Worm (Caenorhabditis elegans) whole organism, L1 larva: Measurements from ENCODE around the gene C08F11.3.
"Not testable (repeated sequence)": the region's sequence is repeated elsewhere in the genome, so short reads cannot be mapped to it uniquely, and the experiment has no call there.

ENCODE experiments used
- C04F5.9 ChIP-seq: sonication (generic microtip); optimal IDR thresholded peaks from 2 replicates; lab custom pipeline; 2016; ENCODE audit warnings: missing genetic modification characterization, missing compliant biosample characterization
- C16A3.4 ChIP-seq: fragments of 150-350 bp; optimal IDR thresholded peaks from 2 replicates; lab custom pipeline; 2014; ENCODE audit warnings: missing biosample characterization, missing genetic modification characterization
- C34B4.2 ChIP-seq: sonication (generic microtip); optimal IDR thresholded peaks from 2 replicates; lab custom pipeline; 2017; ENCODE audit warnings: mild to moderate bottlenecking, missing genetic modification characterization, missing compliant biosample characterization
- Y116A8C.19 ChIP-seq: sonication (generic microtip); optimal IDR thresholded peaks from 2 replicates; lab custom pipeline; 2016; ENCODE audit warnings: missing compliant biosample characterization, missing genetic modification characterization, borderline replicate concordance
- aha-1 ChIP-seq: fragments of 150-350 bp; optimal IDR thresholded peaks from 2 replicates; lab custom pipeline; 2014; ENCODE audit warnings: missing biosample characterization, missing genetic modification characterization
- aly-2 ChIP-seq: fragments of 150-350 bp; optimal IDR thresholded peaks from 2 replicates; lab custom pipeline; 2014; ENCODE audit warnings: missing biosample characterization, missing genetic modification characterization
- ceh-8 ChIP-seq: fragments of 200-800 bp; sonication (Bioruptor generic); optimal IDR thresholded peaks from 2 replicates; lab custom pipeline; 2018; ENCODE audit warnings: mild to moderate bottlenecking, missing genetic modification characterization, moderate library complexity, missing compliant biosample characterization
- ceh-82 ChIP-seq, 3 experiments: fragments of 150-350 bp in 1 of 3; sonication (generic microtip) in 2 of 3; optimal IDR thresholded peaks; 2 replicates each; lab custom pipeline; 2014 to 2017; ENCODE audit warnings: missing biosample characterization in 3 of 3, missing genetic modification characterization in 3 of 3
- dsc-1 ChIP-seq: sonication (generic microtip); optimal IDR thresholded peaks from 2 replicates; lab custom pipeline; 2016; ENCODE audit warnings: mild to moderate bottlenecking, missing genetic modification characterization, missing compliant biosample characterization
- efl-3 ChIP-seq: fragments of 200-800 bp; sonication (Bioruptor generic); optimal IDR thresholded peaks from 2 replicates; lab custom pipeline; 2018; ENCODE audit warnings: mild to moderate bottlenecking, missing genetic modification characterization, missing compliant biosample characterization
- elt-2 ChIP-seq: sonication (generic microtip); optimal IDR thresholded peaks from 2 replicates; lab custom pipeline; 2016; ENCODE audit warnings: missing genetic modification characterization, mild to moderate bottlenecking, inconsistent platforms, missing compliant biosample characterization, missing genetic modification reagents
- hlh-4 ChIP-seq: sonication (generic microtip); optimal IDR thresholded peaks from 2 replicates; lab custom pipeline; 2016; ENCODE audit warnings: mild to moderate bottlenecking, missing genetic modification characterization, missing compliant biosample characterization
- lin-13 ChIP-seq: fragments of 150-350 bp; optimal IDR thresholded peaks from 2 replicates; lab custom pipeline; 2014; ENCODE audit warnings: missing biosample characterization, missing genetic modification reagents, missing genetic modification characterization
- lin-15B ChIP-seq: fragments of 150-350 bp; sonication (generic microtip); optimal IDR thresholded peaks from 3 replicates; lab custom pipeline; 2014; ENCODE audit warnings: missing biosample characterization, missing genetic modification characterization
- mab-9 ChIP-seq: fragments of 200-800 bp; sonication (Bioruptor generic); IDR thresholded peaks from 2 replicates; pipeline ENCODE4 v1.3.6; 2022; ENCODE audit warnings: missing genetic modification reagents, missing genetic modification characterization, missing compliant biosample characterization
- nhr-20 ChIP-seq: sonication (generic microtip); optimal IDR thresholded peaks from 2 replicates; lab custom pipeline; 2016; ENCODE audit warnings: mild to moderate bottlenecking, missing genetic modification characterization, missing compliant biosample characterization
- nhr-28 ChIP-seq: fragments of 150-350 bp; optimal IDR thresholded peaks from 2 replicates; lab custom pipeline; 2014; ENCODE audit warnings: missing biosample characterization, missing genetic modification characterization
- nhr-71 ChIP-seq: sonication (generic microtip); optimal IDR thresholded peaks from 2 replicates; lab custom pipeline; 2016; ENCODE audit warnings: mild to moderate bottlenecking, missing genetic modification characterization, moderate library complexity, missing compliant biosample characterization
- nhr-76 ChIP-seq: sonication (generic microtip); optimal IDR thresholded peaks from 2 replicates; lab custom pipeline; 2017; ENCODE audit warnings: missing biosample characterization, missing genetic modification characterization
- nhr-84 ChIP-seq: sonication (generic microtip); optimal IDR thresholded peaks from 2 replicates; lab custom pipeline; 2017; ENCODE audit warnings: missing biosample characterization, missing genetic modification characterization
- nhr-85 ChIP-seq: sonication (generic microtip); peaks from one replicate; lab custom pipeline; 2016; ENCODE audit warnings: missing genetic modification characterization, inconsistent platforms, missing compliant biosample characterization
- nhr-90 ChIP-seq: sonication (generic microtip); optimal IDR thresholded peaks from 2 replicates; lab custom pipeline; 2016; ENCODE audit warnings: mild to moderate bottlenecking, missing genetic modification characterization, missing compliant biosample characterization; ENCODE audit not compliant: poor library complexity
- pag-3 ChIP-seq: sonication (generic microtip); optimal IDR thresholded peaks from 2 replicates; lab custom pipeline; 2017; ENCODE audit warnings: missing genetic modification characterization, mild to moderate bottlenecking, missing compliant biosample characterization, antibody characterized with exemption, borderline replicate concordance; ENCODE audit not compliant: insufficient read depth
- pax-3 ChIP-seq: fragments of 200-800 bp; sonication (Bioruptor generic); optimal IDR thresholded peaks from 2 replicates; lab custom pipeline; 2018; ENCODE audit warnings: mild to moderate bottlenecking, missing genetic modification characterization, moderate library complexity, missing compliant biosample characterization
- pqm-1 ChIP-seq: sonication (generic microtip); optimal IDR thresholded peaks from 3 replicates; lab custom pipeline; 2017; ENCODE audit warnings: missing biosample characterization, missing genetic modification characterization
- rnt-1 ChIP-seq: sonication (generic microtip); optimal IDR thresholded peaks from 2 replicates; lab custom pipeline; 2016; ENCODE audit warnings: mild to moderate bottlenecking, missing genetic modification characterization, moderate library complexity, missing compliant biosample characterization
- sup-37 ChIP-seq: fragments of 200-800 bp; sonication (Bioruptor generic); optimal IDR thresholded peaks from 2 replicates; lab custom pipeline; 2018; ENCODE audit warnings: mild to moderate bottlenecking, missing genetic modification characterization, missing compliant biosample characterization
- swsn-7 ChIP-seq: sonication (generic microtip); optimal IDR thresholded peaks from 2 replicates; lab custom pipeline; 2016; ENCODE audit warnings: missing genetic modification characterization, missing compliant biosample characterization
- unc-62 ChIP-seq: fragments of 150-350 bp; optimal IDR thresholded peaks from 2 replicates; lab custom pipeline; 2014; ENCODE audit warnings: missing biosample characterization, missing genetic modification reagents, missing genetic modification characterization
- unc-98 ChIP-seq: fragments of 200-800 bp; sonication (Bioruptor generic); IDR thresholded peaks from 2 replicates; pipeline ENCODE4 v1.3.6; 2022; ENCODE audit warnings: missing genetic modification characterization, missing compliant biosample characterization
- vab-15 ChIP-seq: sonication (generic microtip); optimal IDR thresholded peaks from 2 replicates; lab custom pipeline; 2017; ENCODE audit warnings: missing genotype, mild to moderate bottlenecking, missing genetic modification characterization, missing compliant biosample characterization
- xbp-1 ChIP-seq: sonication (generic microtip); optimal IDR thresholded peaks from 2 replicates; lab custom pipeline; 2016; ENCODE audit warnings: missing genetic modification characterization, missing compliant biosample characterization
- zag-1 ChIP-seq: fragments of 150-350 bp; optimal IDR thresholded peaks from 2 replicates; lab custom pipeline; 2014; ENCODE audit warnings: missing biosample characterization, missing genetic modification characterization
- ztf-11 ChIP-seq, 2 experiments: sonication (generic microtip); optimal IDR thresholded peaks; 2 replicates each; lab custom pipeline; 2016 to 2017; ENCODE audit warnings: missing genetic modification characterization in 2 of 2, missing biosample characterization in 1 of 2, missing compliant biosample characterization in 1 of 2

Gene C08F11.3

DNA sequence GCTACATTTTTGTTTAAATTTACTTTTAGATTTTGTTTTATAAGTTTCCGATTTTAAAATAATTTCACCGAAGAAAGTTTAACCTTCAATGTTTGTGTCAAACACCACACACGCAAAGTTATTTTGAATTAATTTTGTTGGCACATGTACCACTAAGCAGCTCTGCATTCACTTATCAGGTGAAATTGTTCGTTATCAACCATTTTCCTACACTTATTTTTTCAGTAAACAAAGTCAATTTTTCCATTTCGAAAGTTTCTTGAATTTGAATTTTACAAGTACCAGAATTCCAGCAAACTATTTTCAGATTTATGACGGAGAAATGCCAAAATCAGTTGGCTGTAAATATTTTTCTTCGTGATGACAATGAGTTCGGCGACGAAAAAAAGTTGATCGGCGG lies at the start of gene C08F11.3:
C08F11.3 (plus strand) TSS at position 301 of the 400 bp plus-strand sequence.
- no peak for TF ChIP-seq vab-15 (tag; lab: Kevin White, UChicago)
- TF ChIP-seq Y116A8C.19, result no peak
- TF ChIP-seq dsc-1 (tag; lab: Kevin White, UChicago), result no peak
- TF ChIP-seq swsn-7 (tag; lab: Kevin White, UChicago), result no peak
- no peak for TF ChIP-seq pax-3 (tag; lab: Kevin White, UChicago)
- TF ChIP-seq hlh-4 (tag; lab: Kevin White, UChicago), result no peak
- no peak for TF ChIP-seq elt-2 (tag; lab: Kevin White, UChicago)
- TF ChIP-seq efl-3 (GFP tag; lab: Kevin White, UChicago), result no peak
- TF ChIP-seq nhr-90 (tag; lab: Kevin White, UChicago), result no peak
- TF ChIP-seq pqm-1, result no peak
- TF ChIP-seq ztf-11 (tag; optimal IDR thresholded peaks at IDR 0.05; lab: Kevin White, UChicago), result no peak
- no peak for TF ChIP-seq ceh-82 (tag; optimal IDR thresholded peaks at IDR 0.05; lab: Kevin White, UChicago)
- no peak for TF ChIP-seq unc-62 (GFP tag; lab: Kevin White, UChicago)
- no peak for TF ChIP-seq nhr-76 (tag; lab: Kevin White, UChicago)
- TF ChIP-seq C04F5.9, result no peak
- TF ChIP-seq mab-9 (GFP tag; lab: Robert Waterston, UW), result no peak
- no peak for TF ChIP-seq nhr-71 (tag; lab: Kevin White, UChicago)
- no peak for TF ChIP-seq aha-1 (tag; lab: Kevin White, UChicago)
- TF ChIP-seq xbp-1, result no peak

DNA sequence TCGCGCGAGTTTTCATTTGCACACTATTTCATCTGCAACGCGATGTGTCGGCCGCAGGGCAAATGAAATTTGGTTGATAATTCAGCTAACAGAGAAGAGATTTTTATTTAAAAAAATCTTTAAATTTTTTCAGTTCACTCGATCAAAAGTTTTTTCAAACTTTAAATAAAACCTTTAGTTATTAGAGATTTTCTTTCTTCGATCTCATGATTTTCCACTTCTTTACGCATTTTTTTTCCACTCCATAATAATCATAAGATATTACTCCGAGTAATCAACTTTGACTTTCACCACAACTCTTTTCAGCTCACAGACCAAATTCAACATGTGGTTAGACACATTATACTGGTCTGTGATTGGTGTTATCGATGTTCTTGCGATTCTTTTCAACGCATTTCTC lies 44.6 kb upstream of the C08F11.3 start, which contains the start of gene srd-10:
srd-10 (plus strand) TSS at position 301 of the 400 bp plus-strand sequence.
- TF ChIP-seq pag-3 (tag; lab: Kevin White, UChicago), result no peak
- TF ChIP-seq lin-13, result no peak
- no peak for TF ChIP-seq nhr-28 (tag; lab: Kevin White, UChicago)
- peak; percentile 24 for TF ChIP-seq nhr-85 (tag; lab: Kevin White, UChicago)

DNA sequence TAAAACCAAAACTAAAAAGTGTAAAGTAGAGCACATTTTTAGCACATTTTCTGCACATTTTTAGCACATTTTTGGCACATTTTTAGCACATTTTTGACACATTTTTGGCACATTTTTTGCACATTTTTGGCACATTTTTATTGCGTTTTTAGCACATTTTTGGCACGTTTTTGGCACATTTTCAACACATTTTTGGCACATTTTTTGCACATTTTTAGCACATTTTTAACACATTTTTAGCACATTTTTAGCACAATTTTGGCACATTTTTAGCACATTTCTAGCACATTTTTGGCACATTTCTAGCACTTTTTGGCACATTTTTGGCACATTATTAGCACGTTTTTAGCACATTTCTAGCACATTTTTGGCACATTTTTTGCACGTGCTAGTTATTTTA lies 43.6 kb upstream of the C08F11.3 start:
- TF ChIP-seq lin-15B (tag; lab: Kevin White, UChicago) (no peak), nhr-84 (tag; lab: Kevin White, UChicago) (no peak), pqm-1 (no peak), unc-98 (GFP tag; lab: Robert Waterston, UW) (no peak)
- TF ChIP-seq, all 84 proteins: peak for 0

DNA sequence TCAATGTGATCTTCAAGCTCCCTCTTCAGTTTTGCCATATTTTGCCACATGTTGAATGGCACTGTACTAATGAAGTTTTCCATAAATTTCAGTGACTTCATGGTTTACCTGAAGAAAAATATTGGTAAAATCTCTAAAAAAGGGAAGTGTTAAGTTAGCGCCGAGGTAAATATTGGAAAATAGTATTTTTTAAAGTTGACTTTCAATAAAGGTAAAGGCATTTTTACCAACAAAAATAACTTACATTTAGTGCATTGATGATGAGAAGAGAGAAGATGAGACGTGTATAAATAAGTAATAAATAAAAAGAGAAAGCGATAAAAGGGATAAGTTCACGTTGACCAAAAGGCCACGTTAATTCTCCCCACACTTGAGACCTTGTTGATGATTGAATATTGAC lies 41.1 kb upstream of the C08F11.3 start, which contains the start of gene Y45F10B.8:
Y45F10B.8 (minus strand) TSS at position 101 of the 400 bp plus-strand sequence.
- TF ChIP-seq pag-3 (tag; lab: Kevin White, UChicago); rnt-1 (tag; lab: Kevin White, UChicago); ceh-8 (GFP tag; lab: Kevin White, UChicago): not testable (repeated sequence)

DNA sequence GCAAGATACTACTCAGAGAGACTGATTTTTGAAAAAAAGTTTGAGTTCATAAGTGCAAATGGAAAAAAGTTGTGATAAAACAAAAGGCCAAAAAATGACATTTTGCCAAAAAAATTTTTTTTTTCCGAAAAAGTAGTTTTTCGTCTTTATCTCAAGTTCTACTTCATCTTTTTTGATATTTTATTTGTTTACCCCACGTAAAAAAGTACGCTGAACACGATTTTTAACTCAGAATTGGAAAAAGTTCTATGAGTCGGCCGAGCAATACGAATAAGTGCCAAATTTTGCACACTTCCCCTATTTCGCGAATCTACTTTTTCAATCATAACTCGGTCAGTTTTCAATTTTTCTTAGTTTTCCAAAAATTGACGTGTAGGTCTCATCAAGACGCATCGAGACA lies 40.4 kb upstream of the C08F11.3 start, which contains the start of gene sru-16:
sru-16 (plus strand) TSS at position 301 of the 400 bp plus-strand sequence.
- not testable (repeated sequence) for TF ChIP-seq C34B4.2 (tag; lab: Kevin White, UChicago); aha-1 (tag; lab: Kevin White, UChicago); sup-37

DNA sequence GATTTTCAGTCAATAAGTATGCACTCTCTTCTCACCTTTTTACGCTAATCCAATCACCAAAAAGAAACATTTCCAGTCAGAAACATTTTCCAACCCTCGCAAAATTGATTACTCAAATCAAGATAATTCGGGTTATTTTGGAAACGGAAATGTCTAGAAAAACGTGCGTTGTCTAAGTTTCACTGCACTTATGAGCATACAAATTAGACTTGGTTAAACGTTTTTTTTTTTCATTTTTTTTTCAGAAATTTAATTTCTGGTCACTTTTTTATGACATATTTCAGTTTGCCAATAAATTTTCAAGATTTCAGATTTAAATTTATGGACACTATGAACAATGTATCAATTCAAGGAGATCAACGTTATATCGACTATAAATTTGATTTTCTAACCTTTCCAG lies 36.4 kb upstream of the C08F11.3 start, which contains the start of gene sru-12:
sru-12 (plus strand) TSS at position 301 of the 400 bp plus-strand sequence.
- TF ChIP-seq C34B4.2 (tag; lab: Kevin White, UChicago), result no peak
- no peak for TF ChIP-seq C16A3.4 (tag; lab: Kevin White, UChicago)
- no peak for TF ChIP-seq nhr-20 (tag; lab: Kevin White, UChicago)
- no peak for TF ChIP-seq zag-1 (tag; lab: Kevin White, UChicago)
- TF ChIP-seq nhr-28 (tag; lab: Kevin White, UChicago), result no peak
- no peak for TF ChIP-seq aly-2 (tag; lab: Kevin White, UChicago)
